Worm (Caenorhabditis elegans) whole organism, L1 larva: ENCODE results near the gene rad-50.

ENCODE experiments used
- C34B4.2 ChIP-seq: sonication (generic microtip); optimal IDR thresholded peaks from 2 replicates; lab custom pipeline; 2017; ENCODE audit warnings: mild to moderate bottlenecking, missing genetic modification characterization, missing compliant biosample characterization
- blmp-1 ChIP-seq: fragments of 150-350 bp; optimal IDR thresholded peaks from 2 replicates; lab custom pipeline; 2014; ENCODE audit warnings: missing biosample characterization, missing genetic modification characterization
- ceh-8 ChIP-seq: fragments of 200-800 bp; sonication (Bioruptor generic); optimal IDR thresholded peaks from 2 replicates; lab custom pipeline; 2018; ENCODE audit warnings: mild to moderate bottlenecking, missing genetic modification characterization, moderate library complexity, missing compliant biosample characterization
- ceh-88 ChIP-seq: fragments of 200-800 bp; sonication (Bioruptor generic); IDR thresholded peaks from 2 replicates; pipeline ENCODE4 v1.3.6; 2022; ENCODE audit warnings: missing genetic modification characterization, missing compliant biosample characterization
- dsc-1 ChIP-seq: sonication (generic microtip); optimal IDR thresholded peaks from 2 replicates; lab custom pipeline; 2016; ENCODE audit warnings: mild to moderate bottlenecking, missing genetic modification characterization, missing compliant biosample characterization
- efl-1 ChIP-seq, 4 experiments: fragments of 150-350 bp; optimal IDR thresholded peaks in 3 of 4; peaks in 1 of 4; 1 replicate in 1 of 4; 2 replicates in 3 of 4; lab custom pipeline; 2014; ENCODE audit warnings: missing biosample characterization in 2 of 4, missing genetic modification characterization in 2 of 4, missing genetic modification reagents in 2 of 4
- efl-3 ChIP-seq: fragments of 200-800 bp; sonication (Bioruptor generic); optimal IDR thresholded peaks from 2 replicates; lab custom pipeline; 2018; ENCODE audit warnings: mild to moderate bottlenecking, missing genetic modification characterization, missing compliant biosample characterization
- elt-2 ChIP-seq: sonication (generic microtip); optimal IDR thresholded peaks from 2 replicates; lab custom pipeline; 2016; ENCODE audit warnings: missing genetic modification characterization, mild to moderate bottlenecking, inconsistent platforms, missing compliant biosample characterization, missing genetic modification reagents
- ets-5 ChIP-seq: fragments of 200-800 bp; sonication (Bioruptor generic); IDR thresholded peaks from 2 replicates; pipeline ENCODE4 v1.3.6; 2022; ENCODE audit warnings: missing genetic modification characterization, missing compliant biosample characterization
- fkh-4 ChIP-seq: sonication (generic microtip); optimal IDR thresholded peaks from 2 replicates; lab custom pipeline; 2016; ENCODE audit warnings: missing compliant biosample characterization, missing genetic modification characterization, borderline replicate concordance
- fkh-8 ChIP-seq: sonication (generic microtip); optimal IDR thresholded peaks from 2 replicates; lab custom pipeline; 2016; ENCODE audit warnings: mild to moderate bottlenecking, missing genetic modification characterization, missing compliant biosample characterization
- hlh-4 ChIP-seq: sonication (generic microtip); optimal IDR thresholded peaks from 2 replicates; lab custom pipeline; 2016; ENCODE audit warnings: mild to moderate bottlenecking, missing genetic modification characterization, missing compliant biosample characterization
- irx-1 ChIP-seq: sonication (generic microtip); optimal IDR thresholded peaks from 2 replicates; lab custom pipeline; 2016; ENCODE audit warnings: missing genetic modification characterization, missing compliant biosample characterization
- lin-14 ChIP-seq: fragments of 200-800 bp; sonication (Bioruptor generic); optimal IDR thresholded peaks from 2 replicates; lab custom pipeline; 2018; ENCODE audit warnings: mild to moderate bottlenecking, missing genetic modification characterization, moderate library complexity, missing compliant biosample characterization
- lin-35 ChIP-seq, 2 experiments: fragments of 150-350 bp; optimal IDR thresholded peaks; 2 replicates each; lab custom pipeline; 2014; ENCODE audit warnings: missing biosample characterization in 2 of 2, missing genetic modification characterization in 2 of 2, missing genetic modification reagents in 2 of 2
- lir-3 ChIP-seq: sonication (generic microtip); optimal IDR thresholded peaks from 2 replicates; lab custom pipeline; 2016; ENCODE audit warnings: mild to moderate bottlenecking, missing genetic modification characterization, moderate library complexity, missing compliant biosample characterization; ENCODE audit not compliant: poor library complexity
- mep-1 ChIP-seq: fragments of 150-350 bp; optimal IDR thresholded peaks from 2 replicates; lab custom pipeline; 2014; ENCODE audit warnings: missing biosample characterization, missing genetic modification characterization
- nhr-11 ChIP-seq: fragments of 150-350 bp; optimal IDR thresholded peaks from 2 replicates; lab custom pipeline; 2014; ENCODE audit warnings: missing biosample characterization, missing genetic modification characterization
- nhr-237 ChIP-seq: fragments of 150-350 bp; optimal IDR thresholded peaks from 2 replicates; lab custom pipeline; 2014; ENCODE audit warnings: missing biosample characterization, missing genetic modification characterization
- nhr-47 ChIP-seq: sonication (generic microtip); optimal IDR thresholded peaks from 2 replicates; lab custom pipeline; 2016; ENCODE audit warnings: mild to moderate bottlenecking, missing genetic modification characterization, moderate library complexity, missing compliant biosample characterization
- nhr-71 ChIP-seq: sonication (generic microtip); optimal IDR thresholded peaks from 2 replicates; lab custom pipeline; 2016; ENCODE audit warnings: mild to moderate bottlenecking, missing genetic modification characterization, moderate library complexity, missing compliant biosample characterization
- nhr-76 ChIP-seq: sonication (generic microtip); optimal IDR thresholded peaks from 2 replicates; lab custom pipeline; 2017; ENCODE audit warnings: missing biosample characterization, missing genetic modification characterization
- nhr-85 ChIP-seq: sonication (generic microtip); peaks from one replicate; lab custom pipeline; 2016; ENCODE audit warnings: missing genetic modification characterization, inconsistent platforms, missing compliant biosample characterization
- nhr-90 ChIP-seq: sonication (generic microtip); optimal IDR thresholded peaks from 2 replicates; lab custom pipeline; 2016; ENCODE audit warnings: mild to moderate bottlenecking, missing genetic modification characterization, missing compliant biosample characterization; ENCODE audit not compliant: poor library complexity
- pag-3 ChIP-seq: sonication (generic microtip); optimal IDR thresholded peaks from 2 replicates; lab custom pipeline; 2017; ENCODE audit warnings: missing genetic modification characterization, mild to moderate bottlenecking, missing compliant biosample characterization, antibody characterized with exemption, borderline replicate concordance; ENCODE audit not compliant: insufficient read depth
- pax-3 ChIP-seq: fragments of 200-800 bp; sonication (Bioruptor generic); optimal IDR thresholded peaks from 2 replicates; lab custom pipeline; 2018; ENCODE audit warnings: mild to moderate bottlenecking, missing genetic modification characterization, moderate library complexity, missing compliant biosample characterization
- rnt-1 ChIP-seq: sonication (generic microtip); optimal IDR thresholded peaks from 2 replicates; lab custom pipeline; 2016; ENCODE audit warnings: mild to moderate bottlenecking, missing genetic modification characterization, moderate library complexity, missing compliant biosample characterization
- skn-1 ChIP-seq: fragments of 150-350 bp; optimal IDR thresholded peaks from 2 replicates; lab custom pipeline; 2014; ENCODE audit warnings: missing biosample characterization, missing genetic modification characterization
- sup-37 ChIP-seq: fragments of 200-800 bp; sonication (Bioruptor generic); optimal IDR thresholded peaks from 2 replicates; lab custom pipeline; 2018; ENCODE audit warnings: mild to moderate bottlenecking, missing genetic modification characterization, missing compliant biosample characterization
- swsn-7 ChIP-seq: sonication (generic microtip); optimal IDR thresholded peaks from 2 replicates; lab custom pipeline; 2016; ENCODE audit warnings: missing genetic modification characterization, missing compliant biosample characterization
- unc-130 ChIP-seq: fragments of 150-350 bp; optimal IDR thresholded peaks from 2 replicates; lab custom pipeline; 2017; ENCODE audit warnings: missing biosample characterization, missing genetic modification characterization, inconsistent platforms
- unc-30 ChIP-seq: sonication (generic microtip); optimal IDR thresholded peaks from 2 replicates; lab custom pipeline; 2017; ENCODE audit warnings: missing biosample characterization, missing genetic modification characterization
- unc-62 ChIP-seq: fragments of 150-350 bp; optimal IDR thresholded peaks from 2 replicates; lab custom pipeline; 2014; ENCODE audit warnings: missing biosample characterization, missing genetic modification reagents, missing genetic modification characterization
- zip-4 ChIP-seq: fragments of 200-800 bp; sonication (Bioruptor generic); optimal IDR thresholded peaks from 2 replicates; lab custom pipeline; 2018; ENCODE audit warnings: mild to moderate bottlenecking, missing genetic modification characterization, moderate library complexity, missing compliant biosample characterization

rad-50 gene

ce11 chrV:12256398-12256797 is 11.0 kb downstream of the rad-50 start, which contains the start of gene ugt-55:
TSS of gene ugt-55 (plus strand) at chrV:12256698.
- TF ChIP-seq nhr-76 (tag; lab: Kevin White, UChicago) = no peak
- TF ChIP-seq pag-3 = no peak
- TF ChIP-seq nhr-85 (tag; lab: Kevin White, UChicago) = peak; percentile 45
- TF ChIP-seq unc-62 (GFP tag; lab: Kevin White, UChicago) = no peak
- TF ChIP-seq blmp-1 (tag; lab: Kevin White, UChicago) = no peak

DNA sequence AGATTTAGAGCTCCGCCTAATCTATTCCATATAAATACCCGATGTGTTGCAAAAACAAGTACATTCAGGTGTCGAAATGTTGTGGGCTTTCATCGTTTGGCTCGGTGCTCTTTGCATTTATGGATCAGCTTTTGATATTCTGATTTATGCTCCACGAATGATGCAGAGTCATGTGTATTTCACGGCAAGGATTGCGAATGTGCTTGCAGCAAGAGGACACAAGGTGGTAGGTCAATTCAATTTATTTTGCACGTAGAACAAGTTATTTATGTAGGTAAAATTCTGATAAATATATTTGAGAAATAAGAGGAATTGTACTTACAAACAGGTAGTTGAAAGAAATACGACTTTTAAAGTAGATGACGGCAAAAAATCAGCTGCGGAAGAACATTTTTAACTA is 13.5 kb downstream of the rad-50 start, which contains the start of gene ugt-56:
TSS of gene ugt-56 (plus strand) at position 61 of the 400 bp plus-strand sequence.
- TF ChIP-seq pax-3 (peak; percentile 28), nhr-11 (tag; lab: Kevin White, UChicago) (no peak), elt-2 (tag; lab: Kevin White, UChicago) (no peak), fkh-8 (tag; lab: Kevin White, UChicago) (peak; percentile 13), irx-1 (tag; lab: Kevin White, UChicago) (no peak), ceh-88 (GFP tag; lab: Robert Waterston, UW) (no peak), fkh-4 (no peak), efl-3 (GFP tag; lab: Kevin White, UChicago) (no peak), dsc-1 (tag; lab: Kevin White, UChicago) (peak; percentile 40), nhr-47 (no peak)
- TF ChIP-seq, all 84 proteins: peak for 3

ce11 chrV:12261377-12261776 is 15.9 kb downstream of the rad-50 start, which contains the start of gene tbb-6:
TSS of gene tbb-6 (plus strand) at chrV:12261531.
- TF ChIP-seq hlh-4 (tag; lab: Kevin White, UChicago) (no peak), efl-1 (optimal IDR thresholded peaks at IDR 0.05; lab: Kevin White, UChicago) (no peak), efl-1 (GFP tag; optimal IDR thresholded peaks at IDR 0.05 in 1 of 2; lab: Kevin White, UChicago) (peak in 1 of 2 experiments; percentile 4), nhr-71 (tag; lab: Kevin White, UChicago) (peak; percentile 46), unc-130 (tag; lab: Kevin White, UChicago) (no peak), zip-4 (GFP tag; lab: Kevin White, UChicago) (peak; percentile 75), skn-1 (peak; percentile 48)

DNA sequence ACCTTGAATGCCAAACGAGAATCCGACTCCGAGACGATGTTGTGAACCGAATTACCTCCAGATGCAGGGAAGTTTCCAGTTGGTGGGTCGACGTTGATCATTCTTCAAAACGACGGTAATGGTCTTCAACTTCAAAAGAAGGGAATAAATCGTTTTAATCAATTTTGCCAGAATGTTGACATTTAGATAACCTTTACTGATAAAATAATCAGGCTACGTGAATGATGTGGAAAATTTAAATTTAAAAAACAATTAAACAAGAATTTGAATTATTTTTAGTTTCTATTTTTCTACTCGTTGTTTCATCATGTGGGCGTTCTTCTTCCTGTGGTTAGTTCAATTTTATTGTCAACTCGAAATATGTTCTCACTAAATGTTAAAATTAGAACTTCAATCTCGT is 18.3 kb downstream of the rad-50 start, which contains the start of gene ssp-35:
TSS of gene ssp-35 (minus strand) at position 101 of the 400 bp plus-strand sequence.
- no peak for TF ChIP-seq efl-1 (optimal IDR thresholded peaks at IDR 0.05; lab: Kevin White, UChicago)
- peak in 1 of 2 experiments; percentile 48 for TF ChIP-seq efl-1 (GFP tag; optimal IDR thresholded peaks at IDR 0.05 in 1 of 2; lab: Kevin White, UChicago)
- TF ChIP-seq nhr-237 = no peak

ce11 chrV:12269272-12269767 is 23.9 kb downstream of the rad-50 start, which contains the start of gene twk-24:
TSS of gene twk-24 (minus strand) at chrV:12269322.
- TF ChIP-seq lin-35 (GFP tag; optimal IDR thresholded peaks at IDR 0.05; lab: Kevin White, UChicago) (no peak), mep-1 (tag; lab: Kevin White, UChicago) (peak; percentile 8), lir-3 (tag; lab: Kevin White, UChicago) (no peak), lin-14 (GFP tag; lab: Kevin White, UChicago) (peak; percentile 72), nhr-76 (tag; lab: Kevin White, UChicago) (no peak), C34B4.2 (tag; lab: Kevin White, UChicago) (no peak), unc-130 (tag; lab: Kevin White, UChicago) (peak; percentile 14), rnt-1 (tag; lab: Kevin White, UChicago) (peak; percentile 51), sup-37 (GFP tag; lab: Kevin White, UChicago) (no peak), ets-5 (GFP tag; lab: Robert Waterston, UW) (no peak), swsn-7 (tag; lab: Kevin White, UChicago) (no peak), efl-1 (optimal IDR thresholded peaks at IDR 0.05; lab: Kevin White, UChicago) (peak in 1 of 2 experiments; percentile 0), efl-1 (GFP tag; optimal IDR thresholded peaks at IDR 0.05 in 1 of 2; lab: Kevin White, UChicago) (no peak), nhr-90 (no peak), pax-3 (no peak), ceh-8 (GFP tag; lab: Kevin White, UChicago) (no peak), nhr-71 (tag; lab: Kevin White, UChicago) (peak; percentile 43), unc-30 (no peak)
- TF ChIP-seq, all 84 proteins: peak for 6
